Worm (Caenorhabditis elegans): Measurements from ENCODE around the gene cmtr-1.
A peak's percentile ranks its signal among the peaks of the same experiment; 100 is the strongest.

cmtr-1 gene

DNA sequence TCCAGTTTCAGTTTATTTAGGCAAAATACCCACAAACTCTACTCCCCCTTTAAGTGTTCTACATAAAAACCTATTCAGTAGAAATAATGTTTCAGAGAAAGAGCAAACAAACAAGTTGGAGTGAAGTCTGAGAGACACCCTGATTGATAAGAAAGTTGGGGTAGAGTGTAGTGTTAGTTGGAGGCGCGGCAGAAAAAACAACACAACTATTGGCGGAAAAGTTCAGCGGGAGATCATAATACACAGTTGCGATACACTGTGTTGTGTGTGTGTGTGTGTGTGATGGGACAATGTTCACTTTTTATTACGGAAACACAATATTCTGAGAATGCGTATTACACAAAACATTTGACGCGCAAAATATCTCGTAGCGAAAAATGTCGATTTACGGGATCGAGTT is 48.8 kb downstream of the cmtr-1 start:
- TF ChIP-seq pqm-1 (tag; optimal IDR thresholded peaks at IDR 0.05) (peak; percentile 51), pha-4 (tag; optimal IDR thresholded peaks at IDR 0.05) (peak; percentile 65), nhr-12 (tag; optimal IDR thresholded peaks at IDR 0.05) (no peak), tbx-2 (tag; optimal IDR thresholded peaks at IDR 0.05) (no peak), elt-2 (tag; optimal IDR thresholded peaks at IDR 0.05) (peak; percentile 59), nhr-67 (tag; optimal IDR thresholded peaks at IDR 0.05) (no peak), nfya-1 (tag; optimal IDR thresholded peaks at IDR 0.05; ENCODE audit: insufficient read depth) (no peak)

DNA sequence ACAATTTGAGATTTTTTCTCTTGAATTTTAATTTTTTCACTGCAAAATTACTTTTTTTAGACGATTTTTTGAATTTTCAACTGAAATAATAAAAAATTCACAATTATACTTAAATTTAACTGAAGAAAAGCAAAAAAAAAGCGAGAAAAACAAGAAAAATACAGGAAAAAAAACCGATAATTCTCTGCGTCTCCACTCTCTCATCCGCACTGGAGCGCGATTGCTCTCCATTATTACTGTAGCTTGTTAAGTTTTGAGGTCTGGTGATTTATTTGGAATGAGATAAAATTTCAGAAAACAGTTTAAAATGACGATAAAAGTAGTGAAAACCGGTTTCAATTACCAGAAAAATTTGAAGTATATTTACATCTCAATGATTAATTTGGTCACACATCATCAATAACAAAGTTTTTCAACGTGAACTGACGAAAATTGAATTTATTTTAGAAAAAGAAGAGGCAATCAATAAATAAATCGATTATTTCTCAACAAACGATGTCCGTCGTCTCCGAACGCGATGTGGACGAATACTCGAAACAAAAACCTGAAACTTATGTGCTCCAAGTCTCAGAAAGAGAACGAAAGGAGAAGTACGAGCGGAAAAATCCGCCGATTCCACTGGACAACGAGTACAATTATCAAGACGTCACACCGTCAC is 51.0 kb downstream of the cmtr-1 start, which contains the start of gene Y53F4B.19:
TSS of gene Y53F4B.19 (plus strand) at position 157 of the 658 bp plus-strand sequence.
- no peak for TF ChIP-seq fos-1 (tag; optimal IDR thresholded peaks at IDR 0.05)
- TF ChIP-seq tbx-2 (tag; optimal IDR thresholded peaks at IDR 0.05) = no peak
- TF ChIP-seq nhr-23 (tag; optimal IDR thresholded peaks at IDR 0.05) = no peak

DNA sequence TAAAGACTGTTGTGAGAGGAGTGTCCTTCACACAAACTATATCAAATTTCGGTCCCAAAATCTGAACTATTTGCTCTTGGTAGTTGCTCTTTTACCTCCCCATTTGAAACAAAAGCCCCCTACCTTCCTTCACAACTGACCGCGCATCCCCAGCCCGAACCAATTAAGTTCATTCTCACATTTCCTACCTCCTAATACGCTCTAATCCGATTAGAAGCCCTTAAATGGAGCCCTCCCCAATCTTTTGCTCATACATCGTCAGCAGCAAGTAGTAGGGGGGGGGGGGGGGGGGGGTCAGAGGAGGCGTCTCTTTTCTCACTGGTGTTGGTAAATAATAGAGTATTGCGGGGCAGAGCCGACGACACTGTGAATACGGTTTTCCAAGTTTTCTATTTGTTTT is 54.6 kb downstream of the cmtr-1 start:
- TF ChIP-seq nhr-25 (tag; optimal IDR thresholded peaks at IDR 0.05) (no peak), nhr-43 (tag; optimal IDR thresholded peaks at IDR 0.05; ENCODE audit: poor library complexity, severe bottlenecking) (no peak), unc-62 (GFP tag; optimal IDR thresholded peaks at IDR 0.05) (no peak), eor-1 (tag; optimal IDR thresholded peaks at IDR 0.05) (no peak), ceh-28 (tag; optimal IDR thresholded peaks at IDR 0.05) (no peak), daf-12 (tag; optimal IDR thresholded peaks at IDR 0.05) (no peak)

DNA sequence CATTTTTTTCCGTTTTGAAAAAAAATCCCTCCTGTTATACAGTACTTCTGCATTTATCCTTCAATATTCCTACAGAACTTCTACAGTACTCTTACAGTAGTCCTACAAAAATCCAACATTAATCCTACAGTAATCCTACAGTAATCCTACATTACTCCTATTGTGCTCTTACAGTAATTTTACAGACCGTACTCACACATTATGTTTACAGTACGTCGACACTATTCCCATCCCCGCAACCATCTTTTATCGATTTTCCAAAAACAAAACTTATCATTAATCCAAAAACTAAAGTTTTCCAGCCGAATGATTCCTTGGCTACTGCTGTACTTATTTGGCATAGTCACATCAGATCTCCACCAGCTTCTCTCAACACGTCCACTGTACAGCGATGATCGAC is 58.3 kb downstream of the cmtr-1 start, which contains the start of gene Y53F4B.20:
TSS of gene Y53F4B.20 (plus strand) at position 301 of the 400 bp plus-strand sequence.
- TF ChIP-seq zag-1 (tag; optimal IDR thresholded peaks at IDR 0.05) (no peak), daf-12 (tag; optimal IDR thresholded peaks at IDR 0.05) (no peak), nfya-1 (tag; optimal IDR thresholded peaks at IDR 0.05; ENCODE audit: insufficient read depth) (no peak), snpc-4 (tag; optimal IDR thresholded peaks at IDR 0.05) (no peak), hmg-11 (tag; optimal IDR thresholded peaks at IDR 0.05) (no peak), nhr-67 (tag; optimal IDR thresholded peaks at IDR 0.05) (no peak), ztf-11 (tag; optimal IDR thresholded peaks at IDR 0.05) (no peak), elt-1 (tag; optimal IDR thresholded peaks at IDR 0.05) (no peak), pha-4 (tag; optimal IDR thresholded peaks at IDR 0.05) (no peak), mml-1 (tag; optimal IDR thresholded peaks at IDR 0.05) (no peak), nhr-23 (tag; optimal IDR thresholded peaks at IDR 0.05) (no peak), sea-2 (GFP tag; optimal IDR thresholded peaks at IDR 0.05) (no peak)

All from whole organism, L3 larva.